Worm (Caenorhabditis elegans) whole organism, L4 larva: ENCODE results near the gene sqv-3.
A peak's percentile ranks its signal among the peaks of the same experiment; 100 is the strongest.

Experiments used
- lin-15B ChIP-seq: fragments of 150-350 bp; sonication (generic microtip); optimal IDR thresholded peaks from 3 replicates; lab custom pipeline; 2014; ENCODE audit warnings: missing biosample characterization, missing genetic modification characterization
- lsy-2 ChIP-seq, 2 experiments: fragments of 150-350 bp in 1 of 2; sonication (generic microtip) in 1 of 2; optimal IDR thresholded peaks; 2 replicates each; lab custom pipeline; 2014 to 2017; ENCODE audit warnings: missing biosample characterization in 2 of 2, missing genetic modification characterization in 2 of 2
- mdl-1 ChIP-seq, 2 experiments: fragments of 150-350 bp in 1 of 2; sonication (generic microtip) in 1 of 2; optimal IDR thresholded peaks; 2 replicates each; lab custom pipeline; 2014 to 2017; ENCODE audit warnings: missing biosample characterization in 2 of 2, missing genetic modification characterization in 2 of 2
- nhr-76 ChIP-seq: fragments of 150-350 bp; optimal IDR thresholded peaks from 2 replicates; lab custom pipeline; 2014; ENCODE audit warnings: missing biosample characterization, missing genetic modification characterization
- pha-4 ChIP-seq, 2 experiments: fragments of 150-350 bp in 1 of 2; fragments of 200-800 bp in 1 of 2; sonication (Bioruptor generic) in 1 of 2; IDR thresholded peaks in 1 of 2; optimal IDR thresholded peaks in 1 of 2; 2 replicates each; pipeline versions ENCODE4 v1.3.6 to Lab custom; 2014 to 2022; ENCODE audit warnings: missing genetic modification characterization in 2 of 2, missing genetic modification reagents in 2 of 2, missing biosample characterization in 1 of 2, missing compliant biosample characterization in 1 of 2
- rbr-2 ChIP-seq: sonication (generic microtip); optimal IDR thresholded peaks from 2 replicates; lab custom pipeline; 2016; ENCODE audit warnings: missing genotype, missing genetic modification characterization, missing compliant biosample characterization
- unc-39 ChIP-seq: sonication (generic microtip); optimal IDR thresholded peaks from 2 replicates; lab custom pipeline; 2017; ENCODE audit warnings: missing biosample characterization, missing genetic modification characterization
- zip-11 ChIP-seq: fragments of 200-800 bp; sonication (Bioruptor generic); IDR thresholded peaks from 2 replicates; pipeline ENCODE4 v1.3.6; 2022; ENCODE audit warnings: missing genetic modification characterization, missing compliant biosample characterization
- ztf-11 ChIP-seq: fragments of 150-350 bp; optimal IDR thresholded peaks from 2 replicates; lab custom pipeline; 2014; ENCODE audit warnings: missing biosample characterization, missing genetic modification characterization

DNA sequence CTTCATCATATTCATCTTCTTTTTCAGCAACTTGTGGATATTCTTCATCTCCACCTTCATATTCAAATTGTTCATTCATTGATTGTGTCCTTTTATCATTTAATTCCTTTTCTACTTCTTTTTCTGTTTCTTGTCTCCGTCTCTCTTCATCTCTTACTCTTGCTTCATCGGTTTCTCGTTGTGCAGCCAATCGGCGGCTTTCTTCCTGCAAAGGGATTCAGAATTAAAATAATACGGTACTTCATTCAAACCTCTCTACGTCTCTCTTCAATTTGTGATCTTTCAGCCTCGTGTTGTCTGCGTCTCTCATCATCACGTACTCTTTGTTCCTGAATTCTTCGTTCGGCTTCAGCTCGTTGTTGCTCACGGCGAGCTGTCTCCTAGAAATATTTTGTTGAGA, 39.5 kb downstream of the sqv-3 start:
- TF ChIP-seq unc-39 (tag; lab: Kevin White, UChicago) = no peak
- TF ChIP-seq rbr-2 (tag; lab: Kevin White, UChicago) = no peak
- TF ChIP-seq pha-4 (GFP tag; IDR thresholded peaks at IDR 0.05; lab: Robert Waterston, UW) = no peak
- TF ChIP-seq pha-4 (tag; optimal IDR thresholded peaks at IDR 0.05; lab: Kevin White, UChicago) = no peak
- TF ChIP-seq ztf-11 (tag; lab: Kevin White, UChicago) = no peak
- TF ChIP-seq lsy-2 (tag; optimal IDR thresholded peaks at IDR 0.05; lab: Kevin White, UChicago) = peak in 1 of 2 experiments; percentile 28
- no peak for TF ChIP-seq zip-11
- no peak for TF ChIP-seq mdl-1 (tag; optimal IDR thresholded peaks at IDR 0.05; lab: Kevin White, UChicago)
- no peak for TF ChIP-seq lin-15B (tag; lab: Kevin White, UChicago)
- no peak for TF ChIP-seq nhr-76 (tag; lab: Kevin White, UChicago)
